Worm (Caenorhabditis elegans) whole organism, L4 larva: ENCODE data around the gene endu-2.

Experiments
- D1046.2 ChIP-seq: fragments of 200-800 bp; sonication (Bioruptor generic); IDR thresholded peaks from 2 replicates; pipeline ENCODE4 v1.3.6; 2022; ENCODE audit warnings: missing genetic modification characterization, missing compliant biosample characterization
- F10B5.3 ChIP-seq: sonication (generic microtip); optimal IDR thresholded peaks from 2 replicates; lab custom pipeline; 2016; ENCODE audit warnings: mild to moderate bottlenecking, missing genetic modification characterization, missing compliant biosample characterization
- F37D6.2 ChIP-seq: sonication (generic microtip); optimal IDR thresholded peaks from 2 replicates; lab custom pipeline; 2016; ENCODE audit warnings: mild to moderate bottlenecking, missing genetic modification characterization, missing compliant biosample characterization
- F44E2.7 ChIP-seq: fragments of 200-800 bp; sonication (Bioruptor generic); IDR thresholded peaks from 2 replicates; pipeline ENCODE4 v2.1.2; 2022; ENCODE audit warnings: missing genetic modification characterization, missing compliant biosample characterization
- F49E8.2 ChIP-seq: sonication (generic microtip); optimal IDR thresholded peaks from 2 replicates; lab custom pipeline; 2016; ENCODE audit warnings: missing compliant biosample characterization, mild to moderate bottlenecking, missing genetic modification characterization, borderline replicate concordance
- Y48G9A.11 ChIP-seq: fragments of 200-800 bp; sonication (Bioruptor generic); IDR thresholded peaks from 2 replicates; pipeline ENCODE4 v1.3.6; 2022; ENCODE audit warnings: missing genetic modification reagents, missing genetic modification characterization, missing compliant biosample characterization
- aly-2 ChIP-seq: sonication (generic microtip); optimal IDR thresholded peaks from 2 replicates; lab custom pipeline; 2018; ENCODE audit warnings: missing biosample characterization, missing genetic modification characterization
- ama-1 ChIP-seq: fragments of 150-350 bp; optimal IDR thresholded peaks from 2 replicates; lab custom pipeline; 2014; ENCODE audit warnings: inconsistent platforms, mixed read lengths
- ceh-28 ChIP-seq: fragments of 150-350 bp; optimal IDR thresholded peaks from 2 replicates; lab custom pipeline; 2014; ENCODE audit warnings: missing biosample characterization, missing genetic modification reagents, missing genetic modification characterization
- ceh-32 ChIP-seq: sonication (generic microtip); optimal IDR thresholded peaks from 2 replicates; lab custom pipeline; 2016; ENCODE audit warnings: mild to moderate bottlenecking, missing genetic modification characterization, missing compliant biosample characterization; ENCODE audit not compliant: poor library complexity
- ceh-44 ChIP-seq: fragments of 200-800 bp; sonication (Bioruptor generic); IDR thresholded peaks from 2 replicates; pipeline ENCODE4 v1.3.6; 2022; ENCODE audit warnings: missing genetic modification reagents, missing genetic modification characterization, missing compliant biosample characterization
- cey-2 ChIP-seq: sonication (generic microtip); optimal IDR thresholded peaks from 3 replicates; lab custom pipeline; 2017; ENCODE audit warnings: missing genetic modification characterization, mild to moderate bottlenecking, missing compliant biosample characterization, antibody characterized with exemption, borderline replicate concordance; ENCODE audit not compliant: insufficient read depth
- daf-12 ChIP-seq: fragments of 150-350 bp; optimal IDR thresholded peaks from 2 replicates; lab custom pipeline; 2014; ENCODE audit warnings: missing biosample characterization, missing genetic modification reagents, missing genetic modification characterization
- daf-16 ChIP-seq, 3 experiments: sonication (generic microtip); optimal IDR thresholded peaks; 2 replicates each; lab custom pipeline; 2016 to 2017; ENCODE audit warnings: missing genetic modification characterization in 3 of 3, missing genetic modification reagents in 3 of 3, mild to moderate bottlenecking in 2 of 3, missing compliant biosample characterization in 2 of 3, missing biosample characterization in 1 of 3, moderate library complexity in 1 of 3
- daf-19 ChIP-seq: fragments of 200-800 bp; sonication (Bioruptor generic); conservative IDR thresholded peaks from 2 replicates; pipeline ENCODE4 v1.3.6; 2022; ENCODE audit warnings: missing genetic modification characterization, missing compliant biosample characterization
- dmd-9 ChIP-seq: fragments of 200-800 bp; sonication (Bioruptor generic); IDR thresholded peaks from 2 replicates; pipeline ENCODE4 v1.3.6; 2022; ENCODE audit warnings: missing genetic modification reagents, missing genetic modification characterization, missing compliant biosample characterization
- fkh-10 ChIP-seq: fragments of 150-350 bp; optimal IDR thresholded peaks from 2 replicates; lab custom pipeline; 2014; ENCODE audit warnings: missing biosample characterization, missing genetic modification reagents, missing genetic modification characterization
- fos-1 ChIP-seq: fragments of 150-350 bp; optimal IDR thresholded peaks from 2 replicates; lab custom pipeline; 2014; ENCODE audit warnings: missing biosample characterization, missing genetic modification characterization
- gei-8 ChIP-seq: fragments of 200-800 bp; sonication (Bioruptor generic); optimal IDR thresholded peaks from 2 replicates; lab custom pipeline; 2018; ENCODE audit warnings: mild to moderate bottlenecking, missing genetic modification characterization, missing compliant biosample characterization
- hlh-30 ChIP-seq: sonication (generic microtip); optimal IDR thresholded peaks from 2 replicates; lab custom pipeline; 2017; ENCODE audit warnings: antibody characterized with exemption, mild to moderate bottlenecking, missing genetic modification characterization, missing compliant biosample characterization; ENCODE audit not compliant: insufficient read depth
- hmg-1.1 ChIP-seq: fragments of 200-800 bp; sonication (Bioruptor generic); IDR thresholded peaks from 2 replicates; pipeline ENCODE4 v1.3.6; 2022; ENCODE audit warnings: missing genetic modification reagents, missing genetic modification characterization, missing compliant biosample characterization
- lim-7 ChIP-seq: fragments of 200-800 bp; sonication (Bioruptor generic); IDR thresholded peaks from 2 replicates; pipeline ENCODE4 v1.3.6; 2022; ENCODE audit warnings: missing genetic modification characterization, missing compliant biosample characterization
- lin-1 ChIP-seq: fragments of 200-800 bp; sonication (Bioruptor generic); IDR thresholded peaks from 2 replicates; pipeline ENCODE4 v1.3.6; 2022; ENCODE audit warnings: missing genetic modification reagents, missing genetic modification characterization, missing compliant biosample characterization
- lin-13 ChIP-seq: fragments of 150-350 bp; optimal IDR thresholded peaks from 2 replicates; lab custom pipeline; 2014; ENCODE audit warnings: missing biosample characterization, missing genetic modification reagents, missing genetic modification characterization
- lin-15B ChIP-seq: fragments of 150-350 bp; sonication (generic microtip); optimal IDR thresholded peaks from 3 replicates; lab custom pipeline; 2014; ENCODE audit warnings: missing biosample characterization, missing genetic modification characterization
- lir-3 ChIP-seq: sonication (generic microtip); optimal IDR thresholded peaks from 2 replicates; lab custom pipeline; 2016; ENCODE audit warnings: mild to moderate bottlenecking, missing genetic modification characterization, missing compliant biosample characterization
- lsy-2 ChIP-seq, 2 experiments: fragments of 150-350 bp in 1 of 2; sonication (generic microtip) in 1 of 2; optimal IDR thresholded peaks; 2 replicates each; lab custom pipeline; 2014 to 2017; ENCODE audit warnings: missing biosample characterization in 2 of 2, missing genetic modification characterization in 2 of 2
- madf-5 ChIP-seq, 2 experiments: fragments of 200-800 bp; sonication (Bioruptor generic); IDR thresholded peaks; 2 replicates each; pipeline ENCODE4 v1.3.6; 2022; ENCODE audit warnings: missing compliant biosample characterization in 2 of 2, missing genetic modification characterization in 2 of 2
- madf-9 ChIP-seq: fragments of 200-800 bp; sonication (Bioruptor generic); conservative IDR thresholded peaks from 2 replicates; pipeline ENCODE4 v1.3.6; 2022; ENCODE audit warnings: missing genetic modification reagents, missing genetic modification characterization, missing compliant biosample characterization
- mdt-29 ChIP-seq: fragments of 200-800 bp; sonication (Bioruptor generic); IDR thresholded peaks from 2 replicates; pipeline ENCODE4 v1.3.6; 2022; ENCODE audit warnings: missing genetic modification reagents, missing genetic modification characterization, missing compliant biosample characterization
- mes-2 ChIP-seq: sonication (generic microtip); optimal IDR thresholded peaks from 2 replicates; lab custom pipeline; 2016; ENCODE audit warnings: missing genotype, mild to moderate bottlenecking, missing genetic modification characterization, missing compliant biosample characterization; ENCODE audit not compliant: poor library complexity, severe bottlenecking
- mxl-2 ChIP-seq: fragments of 200-800 bp; sonication (Bioruptor generic); conservative IDR thresholded peaks from 2 replicates; pipeline ENCODE4 v1.3.6; 2022; ENCODE audit warnings: missing genetic modification reagents, missing genetic modification characterization, missing compliant biosample characterization
- nhr-11 ChIP-seq: fragments of 150-350 bp; optimal IDR thresholded peaks from 2 replicates; lab custom pipeline; 2014; ENCODE audit warnings: missing biosample characterization, missing genetic modification characterization
- nhr-111 ChIP-seq: fragments of 200-800 bp; sonication (Bioruptor generic); optimal IDR thresholded peaks from 2 replicates; lab custom pipeline; 2018; ENCODE audit warnings: mild to moderate bottlenecking, missing genetic modification characterization, missing compliant biosample characterization
- nhr-28 ChIP-seq: fragments of 150-350 bp; optimal IDR thresholded peaks from 2 replicates; lab custom pipeline; 2014; ENCODE audit warnings: missing biosample characterization, missing genetic modification characterization
- nhr-41 ChIP-seq: fragments of 200-800 bp; sonication (Bioruptor generic); IDR thresholded peaks from 2 replicates; pipeline ENCODE4 v1.3.6; 2022; ENCODE audit warnings: missing genetic modification reagents, missing genetic modification characterization, missing compliant biosample characterization
- nhr-48 ChIP-seq: sonication (generic microtip); optimal IDR thresholded peaks from 2 replicates; lab custom pipeline; 2016; ENCODE audit warnings: mild to moderate bottlenecking, missing genetic modification characterization, missing compliant biosample characterization
- nhr-6 ChIP-seq: fragments of 150-350 bp; optimal IDR thresholded peaks from 2 replicates; lab custom pipeline; 2014; ENCODE audit warnings: missing biosample characterization, missing genetic modification characterization
- rbr-2 ChIP-seq: sonication (generic microtip); optimal IDR thresholded peaks from 2 replicates; lab custom pipeline; 2016; ENCODE audit warnings: missing genotype, missing genetic modification characterization, missing compliant biosample characterization
- skn-1 ChIP-seq: fragments of 150-350 bp; optimal IDR thresholded peaks from 2 replicates; lab custom pipeline; 2014; ENCODE audit warnings: missing biosample characterization, missing genetic modification characterization
- snpc-4 ChIP-seq: fragments of 150-350 bp; optimal IDR thresholded peaks from 2 replicates; lab custom pipeline; 2014; ENCODE audit warnings: missing biosample characterization, missing genetic modification characterization
- tag-97 ChIP-seq: fragments of 200-800 bp; sonication (Bioruptor generic); IDR thresholded peaks from 2 replicates; pipeline ENCODE4 v1.3.6; 2022; ENCODE audit warnings: missing genetic modification characterization, missing compliant biosample characterization
- unc-130 ChIP-seq: sonication (generic microtip); optimal IDR thresholded peaks from 2 replicates; lab custom pipeline; 2016; ENCODE audit warnings: missing genetic modification reagents, missing genetic modification characterization, missing compliant biosample characterization
- unc-62 ChIP-seq, 3 experiments: fragments of 150-350 bp in 1 of 3; sonication (generic microtip); optimal IDR thresholded peaks in 2 of 3; peaks in 1 of 3; 1 replicate in 1 of 3; 2 replicates in 2 of 3; lab custom pipeline; 2014 to 2017; ENCODE audit warnings: missing biosample characterization in 3 of 3, missing genetic modification characterization in 3 of 3, missing genetic modification reagents in 3 of 3, missing genotype in 1 of 3
- vab-7 ChIP-seq: fragments of 200-800 bp; sonication (Bioruptor generic); IDR thresholded peaks from 2 replicates; pipeline ENCODE4 v1.3.6; 2022; ENCODE audit warnings: missing genetic modification reagents, missing genetic modification characterization, missing compliant biosample characterization
- zag-1 ChIP-seq: fragments of 150-350 bp; optimal IDR thresholded peaks from 2 replicates; lab custom pipeline; 2014; ENCODE audit warnings: missing biosample characterization, missing genetic modification characterization
- zfp-3 ChIP-seq: fragments of 200-800 bp; sonication (Bioruptor generic); conservative IDR thresholded peaks from 2 replicates; pipeline ENCODE4 v1.3.6; 2022; ENCODE audit warnings: missing genetic modification reagents, missing genetic modification characterization, missing compliant biosample characterization
- zip-2 ChIP-seq: fragments of 150-350 bp; optimal IDR thresholded peaks from 2 replicates; lab custom pipeline; 2014; ENCODE audit warnings: missing biosample characterization, missing genetic modification characterization

The endu-2 gene

ce11 chrX:8231858-8232257 lies 10.2 kb upstream of the endu-2 start, which contains the start of gene K02A6.3 (continued):
- no peak for TF ChIP-seq lin-15B
- TF ChIP-seq cey-2 (tag; lab: Kevin White, UChicago) = no peak
- TF ChIP-seq hmg-1.1 (GFP tag; lab: Robert Waterston, UW) = peak; percentile 85
- TF ChIP-seq madf-5 (GFP tag; IDR thresholded peaks at IDR 0.05; lab: Robert Waterston, UW) = no peak
- TF ChIP-seq daf-12 = no peak
- no peak for TF ChIP-seq ama-1 (lab: Kevin White, UChicago)
- TF ChIP-seq daf-19 (GFP tag; lab: Robert Waterston, UW) = no peak
- TF ChIP-seq nhr-28 = peak; percentile 86
- TF ChIP-seq mes-2 = peak; percentile 71
- TF ChIP-seq skn-1 (tag; lab: Kevin White, UChicago) = no peak
- peak; percentile 85 for TF ChIP-seq nhr-48
- no peak for TF ChIP-seq ceh-44 (GFP tag; lab: Robert Waterston, UW)
- TF ChIP-seq lin-1 (GFP tag; lab: Robert Waterston, UW) = peak; percentile 52; the same call in 1 of the 2 replicates
- peak; percentile 99 for TF ChIP-seq hlh-30
- peak; percentile 53 for TF ChIP-seq zip-2 (tag; lab: Kevin White, UChicago)

ce11 chrX:8233554-8233953 lies 8.5 kb upstream of the endu-2 start:
- TF ChIP-seq unc-62 (GFP tag; optimal IDR thresholded peaks at IDR 0.05 in 1 of 2; lab: Kevin White, UChicago) = peak in 1 of 2 experiments; percentile 39
- no peak for TF ChIP-seq unc-62 (tag; optimal IDR thresholded peaks at IDR 0.05; lab: Kevin White, UChicago)
- TF ChIP-seq snpc-4 (tag; lab: Kevin White, UChicago) = no peak
- no peak for TF ChIP-seq F49E8.2 (tag; lab: Kevin White, UChicago)
- 0 out of 2 replicates have a peak, but pooled peaks have one; percentile 24 for TF ChIP-seq hmg-1.1 (GFP tag; lab: Robert Waterston, UW)
- TF ChIP-seq nhr-6 (tag; lab: Kevin White, UChicago) = no peak
- no peak for TF ChIP-seq F44E2.7
- no peak for TF ChIP-seq dmd-9 (GFP tag; lab: Robert Waterston, UW)
- no peak for TF ChIP-seq gei-8 (GFP tag; lab: Kevin White, UChicago)
- TF ChIP-seq daf-16 (GFP tag; optimal IDR thresholded peaks at IDR 0.05; lab: Kevin White, UChicago) = peak in 1 of 2 experiments; percentile 72
- no peak for TF ChIP-seq daf-16 (tag; optimal IDR thresholded peaks at IDR 0.05; lab: Kevin White, UChicago)
- no peak for TF ChIP-seq F37D6.2
- no peak for TF ChIP-seq tag-97 (GFP tag; lab: Robert Waterston, UW)
- peak; percentile 58 for TF ChIP-seq hlh-30
- no peak for TF ChIP-seq mxl-2

- no peak for TF ChIP-seq zag-1 (tag; lab: Kevin White, UChicago)
- no peak for TF ChIP-seq unc-130 (GFP tag; lab: Kevin White, UChicago)
- no peak for TF ChIP-seq F10B5.3 (tag; lab: Kevin White, UChicago)
- TF ChIP-seq fos-1 (tag; lab: Kevin White, UChicago) = no peak
- peak in 1 of 2 experiments; percentile 36 for TF ChIP-seq lsy-2 (tag; optimal IDR thresholded peaks at IDR 0.05; lab: Kevin White, UChicago)
- no peak for TF ChIP-seq ceh-28 (tag; lab: Kevin White, UChicago)
- no peak for TF ChIP-seq rbr-2 (tag; lab: Kevin White, UChicago)
- no peak for TF ChIP-seq nhr-41 (GFP tag; lab: Robert Waterston, UW)
- no peak for TF ChIP-seq F44E2.7
- TF ChIP-seq lir-3 (tag; lab: Kevin White, UChicago) = no peak
- peak; percentile 47 for TF ChIP-seq hmg-1.1 (GFP tag; lab: Robert Waterston, UW)
- TF ChIP-seq lin-15B = no peak
- no peak for TF ChIP-seq zfp-3
- TF ChIP-seq fkh-10 (GFP tag; lab: Kevin White, UChicago) = no peak
- TF ChIP-seq Y48G9A.11 (GFP tag; lab: Robert Waterston, UW) = no peak
- no peak for TF ChIP-seq nhr-48
- TF ChIP-seq ceh-32 (tag; lab: Kevin White, UChicago) = no peak
- no peak for TF ChIP-seq vab-7 (GFP tag; lab: Robert Waterston, UW)
- peak; percentile 62 for TF ChIP-seq nhr-28
- no peak for TF ChIP-seq D1046.2
- no peak for TF ChIP-seq lim-7 (GFP tag; lab: Robert Waterston, UW)
- TF ChIP-seq nhr-111 (GFP tag; lab: Kevin White, UChicago) = no peak
- no peak for TF ChIP-seq mdt-29
- no peak for TF ChIP-seq lin-13 (GFP tag; lab: Kevin White, UChicago)
- no peak for TF ChIP-seq madf-9 (GFP tag; lab: Robert Waterston, UW)
- TF ChIP-seq nhr-11 = peak; percentile 11
- no peak for TF ChIP-seq aly-2 (tag; lab: Kevin White, UChicago)
Observed at ce11 chrX:8235994-8236393, 6.1 kb upstream of the endu-2 start, which contains the start of gene M60.4. Gene M60.4 (minus strand): TSS chrX:8236314.
